Worm (Caenorhabditis elegans): ENCODE measurements around the gene F47B7.5.

The F47B7.5 gene

DNA sequence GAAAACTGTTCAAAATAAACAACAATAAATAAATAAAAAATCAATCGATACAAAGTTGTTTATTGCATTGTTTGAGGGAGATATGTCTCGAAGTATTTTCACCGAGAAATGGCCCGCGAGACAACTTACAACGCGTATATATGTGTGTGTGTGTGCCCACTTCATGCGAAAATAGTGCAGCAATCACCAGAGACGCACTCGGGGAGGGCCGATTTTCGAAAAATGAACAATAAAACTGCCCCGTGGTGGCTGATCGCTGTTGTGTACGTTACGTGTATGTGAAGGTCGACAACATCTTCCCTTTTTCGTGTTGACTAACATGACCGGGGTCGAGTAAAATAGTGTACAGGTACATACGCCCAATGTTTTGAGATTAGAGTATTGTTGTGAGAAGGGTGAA is 19.9 kb upstream of the F47B7.5 start (continued):
- TF ChIP-seq ceh-28 (tag; optimal IDR thresholded peaks at IDR 0.05), result no peak
- TF ChIP-seq php-3 (GFP tag; IDR thresholded peaks at IDR 0.05), result no peak
- no peak for TF ChIP-seq daf-8 (GFP tag; IDR thresholded peaks at IDR 0.05)
- no peak for TF ChIP-seq hmg-1.1 (GFP tag; IDR thresholded peaks at IDR 0.05)
- no peak for TF ChIP-seq spr-3 (GFP tag; optimal IDR thresholded peaks at IDR 0.05)
- no peak for TF ChIP-seq egl-27 (tag; optimal IDR thresholded peaks at IDR 0.05)
- no peak for TF ChIP-seq ceh-44 (GFP tag; IDR thresholded peaks at IDR 0.05)
- no peak for TF ChIP-seq zip-2 (tag; optimal IDR thresholded peaks at IDR 0.05)
- TF ChIP-seq gei-8 (GFP tag; optimal IDR thresholded peaks at IDR 0.05), result no peak
- no peak for TF ChIP-seq dmd-8 (GFP tag; IDR thresholded peaks at IDR 0.05)
- no peak for TF ChIP-seq F37D6.2 (tag; optimal IDR thresholded peaks at IDR 0.05)
- TF ChIP-seq nhr-28 (tag; optimal IDR thresholded peaks at IDR 0.05), result peak; percentile 52

- TF ChIP-seq nhr-11 (tag; optimal IDR thresholded peaks at IDR 0.05), result peak; percentile 33
- TF ChIP-seq daf-16 (GFP tag; optimal IDR thresholded peaks at IDR 0.05), result peak in 1 of 2 experiments; percentile 16
- TF ChIP-seq daf-16 (tag; optimal IDR thresholded peaks at IDR 0.05), result peak; percentile 5
- no peak for TF ChIP-seq arid-1 (GFP tag; conservative IDR thresholded peaks at IDR 0.05)
- peak; percentile 31; the same call in 1 of the 2 replicates for TF ChIP-seq hmg-1.1 (GFP tag; IDR thresholded peaks at IDR 0.05)
- TF ChIP-seq mdl-1 (tag; optimal IDR thresholded peaks at IDR 0.05), result peak; percentile 71 to 72
- peak; percentile 99 for TF ChIP-seq aha-1 (tag)
- TF ChIP-seq dmd-6 (GFP tag; IDR thresholded peaks at IDR 0.05), result peak; percentile 22
- peak; percentile 88 for TF ChIP-seq hlh-30 (tag; optimal IDR thresholded peaks at IDR 0.05; ENCODE audit: insufficient read depth)
- no peak for TF ChIP-seq lir-3 (tag; optimal IDR thresholded peaks at IDR 0.05)
- TF ChIP-seq nhr-48 (tag; optimal IDR thresholded peaks at IDR 0.05), result peak; percentile 22
- TF ChIP-seq madf-5 (GFP tag; IDR thresholded peaks at IDR 0.05), result no peak
- TF ChIP-seq nhr-28 (tag; optimal IDR thresholded peaks at IDR 0.05), result peak; percentile 44
- peak; percentile 66 for TF ChIP-seq nhr-25 (tag; optimal IDR thresholded peaks at IDR 0.05; ENCODE audit: borderline replicate concordance, insufficient read depth)
- TF ChIP-seq mes-2 (tag; optimal IDR thresholded peaks at IDR 0.05; ENCODE audit: poor library complexity, severe bottlenecking), result peak; percentile 18
- TF ChIP-seq lsy-2 (tag; optimal IDR thresholded peaks at IDR 0.05), result peak; percentile 5 to 31
- TF ChIP-seq mep-1 (tag; optimal IDR thresholded peaks at IDR 0.05), result peak; percentile 69
- TF ChIP-seq rbr-2 (tag; optimal IDR thresholded peaks at IDR 0.05), result peak; percentile 47
- TF ChIP-seq unc-62 (GFP tag; optimal IDR thresholded peaks at IDR 0.05 in 1 of 2), result peak in 1 of 2 experiments; percentile 93
- no peak for TF ChIP-seq unc-62 (tag; optimal IDR thresholded peaks at IDR 0.05)
- peak; percentile 81 for TF ChIP-seq ama-1 (optimal IDR thresholded peaks at IDR 0.05)
- TF ChIP-seq hlh-11 (tag; optimal IDR thresholded peaks at IDR 0.05), result peak; percentile 44
- TF ChIP-seq F49E8.2 (tag; optimal IDR thresholded peaks at IDR 0.05; ENCODE audit: borderline replicate concordance), result no peak
- peak; percentile 2 for TF ChIP-seq mxl-3 (GFP tag; optimal IDR thresholded peaks at IDR 0.05)
- no peak for TF ChIP-seq snpc-4 (tag; optimal IDR thresholded peaks at IDR 0.05)
Measured at ce11 chrX:3787431-3788076, 18.9 kb upstream of the F47B7.5 start, which contains the start of gene pmpl-1. pmpl-1 (plus strand) TSS chrX:3788026.

DNA sequence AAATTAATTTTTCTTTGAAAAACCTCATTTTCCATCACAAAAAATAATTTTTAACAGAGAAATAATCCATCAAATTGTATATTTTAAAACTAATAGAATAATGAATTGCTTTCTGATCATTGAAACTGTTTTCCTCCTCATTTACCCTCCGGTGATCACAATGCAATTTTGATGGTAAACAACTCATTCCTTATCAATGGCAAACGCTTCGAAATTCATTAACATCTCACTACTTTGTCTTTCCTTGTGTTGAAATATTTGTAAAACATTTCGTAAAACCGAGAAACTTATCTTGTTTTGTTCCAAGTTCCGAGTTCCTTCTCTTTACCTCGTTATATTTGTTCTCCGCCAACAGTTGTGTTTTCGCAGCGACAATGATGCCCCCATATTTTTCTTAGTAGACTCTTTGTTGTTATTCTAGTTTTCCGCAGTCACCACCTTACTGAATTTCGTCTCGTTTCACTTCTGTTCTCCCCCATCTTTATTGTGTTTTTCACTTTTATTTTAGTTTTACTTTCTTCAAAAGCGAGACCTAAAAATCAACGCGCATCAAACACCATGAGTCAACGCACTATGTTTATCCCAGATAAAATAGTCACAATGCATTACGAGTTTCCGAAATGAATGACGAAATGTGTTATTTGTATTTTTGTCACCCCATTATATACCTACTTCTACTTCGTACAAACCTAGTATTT is 16.6 kb upstream of the F47B7.5 start:
- TF ChIP-seq tra-1 (GFP tag; IDR thresholded peaks at IDR 0.05) (no peak), ceh-82 (tag; optimal IDR thresholded peaks at IDR 0.05) (no peak), daf-12 (tag; optimal IDR thresholded peaks at IDR 0.05) (no peak), pqm-1 (tag; optimal IDR thresholded peaks at IDR 0.05) (peak; percentile 32), egl-27 (tag; optimal IDR thresholded peaks at IDR 0.05) (no peak), nhr-111 (GFP tag; optimal IDR thresholded peaks at IDR 0.05) (no peak), T26A8.4 (GFP tag; IDR thresholded peaks at IDR 0.05) (no peak), unc-39 (tag; optimal IDR thresholded peaks at IDR 0.05) (no peak), snpc-1.2 (GFP tag; IDR thresholded peaks at IDR 0.05) (no peak), fos-1 (tag; optimal IDR thresholded peaks at IDR 0.05) (no peak), daf-19 (GFP tag; conservative IDR thresholded peaks at IDR 0.05) (no peak), nhr-237 (tag; optimal IDR thresholded peaks at IDR 0.05) (no peak), nhr-42 (GFP tag; IDR thresholded peaks at IDR 0.05) (no peak), daf-16 (GFP tag; optimal IDR thresholded peaks at IDR 0.05) (no peak), daf-16 (tag; optimal IDR thresholded peaks at IDR 0.05) (peak; percentile 96), hlh-30 (tag; optimal IDR thresholded peaks at IDR 0.05; ENCODE audit: insufficient read depth) (peak; percentile 13), nhr-11 (tag; optimal IDR thresholded peaks at IDR 0.05) (no peak), lim-7 (GFP tag; IDR thresholded peaks at IDR 0.05) (no peak), spr-3 (GFP tag; optimal IDR thresholded peaks at IDR 0.05) (no peak), aha-1 (tag) (no peak)
